Worm (Caenorhabditis elegans) whole organism, L3 larva: Measurements from ENCODE around the gene C18D4.4.

Experiments
- ama-1 ChIP-seq: fragments of 150-350 bp; optimal IDR thresholded peaks from 2 replicates; lab custom pipeline; 2018
- ceh-28 ChIP-seq: fragments of 150-350 bp; optimal IDR thresholded peaks from 2 replicates; lab custom pipeline; 2014; ENCODE audit warnings: missing biosample characterization, missing genetic modification reagents, missing genetic modification characterization
- jun-1 ChIP-seq: fragments of 150-350 bp; optimal IDR thresholded peaks from 2 replicates; lab custom pipeline; 2014; ENCODE audit warnings: missing biosample characterization, missing genetic modification reagents, missing genetic modification characterization
- lin-39 ChIP-seq: fragments of 150-350 bp; optimal IDR thresholded peaks from 2 replicates; lab custom pipeline; 2018; ENCODE audit warnings: missing biosample characterization, missing genetic modification reagents, missing genetic modification characterization
- nhr-237 ChIP-seq: fragments of 150-350 bp; optimal IDR thresholded peaks from 2 replicates; lab custom pipeline; 2014; ENCODE audit warnings: missing biosample characterization, missing genetic modification characterization
- nhr-25 ChIP-seq: sonication (generic microtip); optimal IDR thresholded peaks from 2 replicates; lab custom pipeline; 2017; ENCODE audit warnings: missing biosample characterization, missing genetic modification characterization
- nhr-28 ChIP-seq: fragments of 150-350 bp; optimal IDR thresholded peaks from 2 replicates; lab custom pipeline; 2014; ENCODE audit warnings: missing biosample characterization, missing genetic modification characterization
- nhr-76 ChIP-seq: fragments of 150-350 bp; sonication (generic microtip); optimal IDR thresholded peaks from 5 replicates; lab custom pipeline; 2014; ENCODE audit warnings: missing biosample characterization, missing genetic modification characterization
- nhr-77 ChIP-seq: fragments of 150-350 bp; optimal IDR thresholded peaks from 2 replicates; lab custom pipeline; 2014; ENCODE audit warnings: missing biosample characterization, missing genetic modification characterization
- skn-1 ChIP-seq: fragments of 150-350 bp; optimal IDR thresholded peaks from 2 replicates; lab custom pipeline; 2014; ENCODE audit warnings: missing biosample characterization, missing genetic modification characterization
- unc-62 ChIP-seq: fragments of 150-350 bp; sonication (generic microtip); optimal IDR thresholded peaks from 4 replicates; lab custom pipeline; 2014; ENCODE audit warnings: missing biosample characterization, missing genetic modification reagents, missing genetic modification characterization

- TF ChIP-seq nhr-237 (tag; lab: Kevin White, UChicago), result no peak
- no peak for TF ChIP-seq lin-39
- TF ChIP-seq ceh-28 (tag; lab: Kevin White, UChicago), result no peak
- TF ChIP-seq nhr-76 (tag; lab: Kevin White, UChicago), result no peak
- TF ChIP-seq nhr-28 (tag; lab: Kevin White, UChicago), result no peak
- no peak for TF ChIP-seq ama-1 (lab: Kevin White, UChicago)
- TF ChIP-seq jun-1, result no peak
- no peak for TF ChIP-seq skn-1 (tag; lab: Kevin White, UChicago)
- no peak for TF ChIP-seq nhr-77 (tag; lab: Kevin White, UChicago)
- no peak for TF ChIP-seq nhr-25
- no peak for TF ChIP-seq unc-62 (GFP tag; lab: Kevin White, UChicago)
Observed at ce11 chrV:17508493-17508892, 22.8 kb downstream of the C18D4.4 start, which contains the start of gene srw-32.
